Worm (Caenorhabditis elegans) whole organism, early embryonic: ENCODE measurements around the gene usp-50.
"Not testable (repeated sequence)": the region's sequence is repeated elsewhere in the genome, so short reads cannot be mapped to it uniquely, and the experiment has no call there.

Experiments used
- B0310.2 ChIP-seq: sonication (generic microtip); optimal IDR thresholded peaks from 2 replicates; lab custom pipeline; 2016; ENCODE audit warnings: mild to moderate bottlenecking, missing genetic modification characterization, missing compliant biosample characterization
- F13C5.2 ChIP-seq: sonication (generic microtip); optimal IDR thresholded peaks from 2 replicates; lab custom pipeline; 2017; ENCODE audit warnings: mild to moderate bottlenecking, missing genetic modification characterization, inconsistent platforms, missing compliant biosample characterization
- aly-1 ChIP-seq: sonication (generic microtip); optimal IDR thresholded peaks from 2 replicates; lab custom pipeline; 2016; ENCODE audit warnings: missing genetic modification characterization, missing compliant biosample characterization
- ama-1 ChIP-seq: fragments of 150-350 bp; optimal IDR thresholded peaks from 2 replicates; lab custom pipeline; 2014
- ceh-13 ChIP-seq: fragments of 200-800 bp; sonication (Bioruptor generic); optimal IDR thresholded peaks from 2 replicates; lab custom pipeline; 2018; ENCODE audit warnings: mild to moderate bottlenecking, missing genetic modification characterization, missing compliant biosample characterization
- ceh-36 ChIP-seq: sonication (generic microtip); optimal IDR thresholded peaks from 2 replicates; lab custom pipeline; 2016; ENCODE audit warnings: missing genetic modification characterization, inconsistent platforms, missing compliant biosample characterization
- ets-7 ChIP-seq: sonication (generic microtip); optimal IDR thresholded peaks from 2 replicates; lab custom pipeline; 2016; ENCODE audit warnings: missing genotype, missing genetic modification characterization, missing compliant biosample characterization
- flt-1 ChIP-seq: fragments of 200-800 bp; sonication (Bioruptor generic); IDR thresholded peaks from 2 replicates; pipeline ENCODE4 v1.3.6; 2022; ENCODE audit warnings: missing genetic modification characterization, missing compliant biosample characterization
- hmbx-1 ChIP-seq: sonication (generic microtip); optimal IDR thresholded peaks from 2 replicates; lab custom pipeline; 2016; ENCODE audit warnings: mild to moderate bottlenecking, missing genetic modification characterization, missing compliant biosample characterization
- hmg-4 ChIP-seq: fragments of 200-800 bp; sonication (Bioruptor generic); optimal IDR thresholded peaks from 2 replicates; lab custom pipeline; 2018; ENCODE audit warnings: mild to moderate bottlenecking, missing genetic modification characterization, missing compliant biosample characterization
- hnd-1 ChIP-seq: sonication (generic microtip); optimal IDR thresholded peaks from 2 replicates; lab custom pipeline; 2016; ENCODE audit warnings: missing genetic modification characterization, missing compliant biosample characterization
- pes-1 ChIP-seq: fragments of 200-800 bp; sonication (Bioruptor generic); IDR thresholded peaks from 2 replicates; pipeline ENCODE4 v1.3.6; 2022; ENCODE audit warnings: missing genetic modification reagents, missing genetic modification characterization, missing compliant biosample characterization
- scrt-1 ChIP-seq: fragments of 200-800 bp; sonication (Bioruptor generic); IDR thresholded peaks from 2 replicates; pipeline ENCODE4 v1.3.6; 2022; ENCODE audit warnings: missing genetic modification characterization, missing compliant biosample characterization
- sea-1 ChIP-seq: fragments of 200-800 bp; sonication (Bioruptor generic); conservative IDR thresholded peaks from 2 replicates; pipeline ENCODE4 v1.3.6; 2022; ENCODE audit warnings: missing genetic modification characterization, missing compliant biosample characterization
- tbx-11 ChIP-seq: fragments of 200-800 bp; sonication (Bioruptor generic); IDR thresholded peaks from 2 replicates; pipeline ENCODE4 v1.3.6; 2022; ENCODE audit warnings: missing genetic modification characterization, missing compliant biosample characterization
- tbx-37 ChIP-seq: fragments of 200-800 bp; sonication (Bioruptor generic); conservative IDR thresholded peaks from 2 replicates; pipeline ENCODE4 v1.3.6; 2022; ENCODE audit warnings: missing genetic modification reagents, missing genetic modification characterization, missing compliant biosample characterization
- tra-4 ChIP-seq: sonication (generic microtip); optimal IDR thresholded peaks from 2 replicates; lab custom pipeline; 2017; ENCODE audit warnings: missing genetic modification characterization, missing compliant biosample characterization

The usp-50 gene

ce11 chrV:17924095-17925000, at the start of gene usp-50:
usp-50 (plus strand) TSS chrV:17924916.
- TF ChIP-seq hnd-1 (tag; lab: Kevin White, UChicago); ceh-13 (GFP tag; lab: Kevin White, UChicago); F13C5.2: not testable (repeated sequence)

ce11 chrV:17888939-17889338, 35.8 kb upstream of the usp-50 start, which contains the start of gene C06H5.6:
C06H5.6 (minus strand) TSS chrV:17888984.
- no peak for TF ChIP-seq pes-1 (GFP tag; lab: Robert Waterston, UW)
- no peak for TF ChIP-seq ets-7 (tag; lab: Kevin White, UChicago)
- TF ChIP-seq scrt-1 (GFP tag; lab: Robert Waterston, UW): no peak
- no peak for TF ChIP-seq tbx-37 (GFP tag; lab: Robert Waterston, UW)
- no peak for TF ChIP-seq aly-1 (tag; lab: Kevin White, UChicago)
- no peak for TF ChIP-seq F13C5.2
- TF ChIP-seq hmbx-1 (tag; lab: Kevin White, UChicago): no peak
- TF ChIP-seq B0310.2 (tag; lab: Kevin White, UChicago): no peak
- no peak for TF ChIP-seq flt-1
- no peak for TF ChIP-seq hnd-1 (tag; lab: Kevin White, UChicago)
- no peak for TF ChIP-seq tra-4 (tag; lab: Kevin White, UChicago)
- TF ChIP-seq hmg-4: no peak
- no peak for TF ChIP-seq ceh-13 (GFP tag; lab: Kevin White, UChicago)
- no peak for TF ChIP-seq ama-1 (lab: Kevin White, UChicago)
- no peak for TF ChIP-seq sea-1 (GFP tag; lab: Robert Waterston, UW)
- TF ChIP-seq tbx-11 (GFP tag; lab: Robert Waterston, UW): no peak
- no peak for TF ChIP-seq ceh-36

ce11 chrV:17891317-17891716, 33.4 kb upstream of the usp-50 start:
- TF ChIP-seq F13C5.2 (no peak), B0310.2 (tag; lab: Kevin White, UChicago) (no peak), scrt-1 (GFP tag; lab: Robert Waterston, UW) (no peak), ceh-36 (no peak), ets-7 (tag; lab: Kevin White, UChicago) (no peak), hnd-1 (tag; lab: Kevin White, UChicago) (no peak), tbx-11 (GFP tag; lab: Robert Waterston, UW) (no peak), hmbx-1 (tag; lab: Kevin White, UChicago) (no peak), aly-1 (tag; lab: Kevin White, UChicago) (no peak), sea-1 (GFP tag; lab: Robert Waterston, UW) (no peak), pes-1 (GFP tag; lab: Robert Waterston, UW) (no peak)

ce11 chrV:17893959-17894358, 30.8 kb upstream of the usp-50 start, which contains the start of gene C06H5.11:
C06H5.11 (minus strand) TSS chrV:17894059.
- TF ChIP-seq ceh-13 (GFP tag; lab: Kevin White, UChicago); F13C5.2; B0310.2 (tag; lab: Kevin White, UChicago): not testable (repeated sequence)

ce11 chrV:17894485-17894884, 30.2 kb upstream of the usp-50 start, which contains the start of gene C06H5.12:
C06H5.12 (plus strand) TSS chrV:17894785.
- not testable (repeated sequence) for TF ChIP-seq hnd-1, B0310.2, ets-7 (tag; lab: Kevin White, UChicago)

ce11 chrV:17896736-17897353, 27.9 kb upstream of the usp-50 start, which contains the start of gene fbxa-156:
fbxa-156 (minus strand) TSS chrV:17896786.
- TF ChIP-seq hmg-4: no peak

ce11 chrV:17897646-17898045, 27.1 kb upstream of the usp-50 start, which contains the start of gene C06H5.13:
C06H5.13 (minus strand) TSS chrV:17897746.
- TF ChIP-seq hmg-4; pes-1 (GFP tag; lab: Robert Waterston, UW); flt-1: not testable (repeated sequence)

ce11 chrV:17899503-17899902, 25.2 kb upstream of the usp-50 start, which contains the start of gene fbxa-157:
fbxa-157 (plus strand) TSS chrV:17899803.
- TF ChIP-seq flt-1 (no peak), B0310.2 (tag; lab: Kevin White, UChicago) (no peak), sea-1 (GFP tag; lab: Robert Waterston, UW) (no peak)
